Worm (Caenorhabditis elegans) whole organism, L2 larva: Measurements from ENCODE around the gene nas-13.
A peak's percentile ranks its signal among the peaks of the same experiment; 100 is the strongest.

Source experiments
- F13H6.1 ChIP-seq: sonication (generic microtip); optimal IDR thresholded peaks from 2 replicates; lab custom pipeline; 2016; ENCODE audit warnings: missing genetic modification characterization, missing compliant biosample characterization
- ZK546.5 ChIP-seq: sonication (generic microtip); optimal IDR thresholded peaks from 2 replicates; lab custom pipeline; 2017; ENCODE audit warnings: missing biosample characterization, missing genetic modification characterization
- blmp-1 ChIP-seq: sonication (generic microtip); optimal IDR thresholded peaks from 2 replicates; lab custom pipeline; 2017; ENCODE audit warnings: missing genetic modification characterization, mild to moderate bottlenecking, missing compliant biosample characterization, antibody characterized with exemption, moderate library complexity; ENCODE audit not compliant: insufficient read depth
- crh-2 ChIP-seq: sonication (generic microtip); optimal IDR thresholded peaks from 2 replicates; lab custom pipeline; 2017; ENCODE audit warnings: missing biosample characterization, missing genetic modification characterization
- egl-27 ChIP-seq: sonication (generic microtip); optimal IDR thresholded peaks from 3 replicates; lab custom pipeline; 2017; ENCODE audit warnings: missing biosample characterization, missing genetic modification reagents, missing genetic modification characterization
- elt-3 ChIP-seq: sonication (generic microtip); optimal IDR thresholded peaks from 2 replicates; lab custom pipeline; 2017; ENCODE audit warnings: missing biosample characterization, missing genetic modification characterization
- fos-1 ChIP-seq: fragments of 150-350 bp; optimal IDR thresholded peaks from 2 replicates; lab custom pipeline; 2014; ENCODE audit warnings: missing biosample characterization, missing genetic modification characterization
- gmeb-1 ChIP-seq: fragments of 150-350 bp; optimal IDR thresholded peaks from 2 replicates; lab custom pipeline; 2014; ENCODE audit warnings: missing biosample characterization, missing genetic modification characterization
- lin-11 ChIP-seq: fragments of 150-350 bp; sonication (generic microtip); optimal IDR thresholded peaks from 2 replicates; lab custom pipeline; 2014; ENCODE audit warnings: missing biosample characterization, missing genetic modification characterization, inconsistent platforms, mixed read lengths
- lin-13 ChIP-seq: fragments of 150-350 bp; optimal IDR thresholded peaks from 2 replicates; lab custom pipeline; 2014; ENCODE audit warnings: missing biosample characterization, missing genetic modification reagents, missing genetic modification characterization
- lsy-2 ChIP-seq, 2 experiments: fragments of 150-350 bp in 1 of 2; sonication (generic microtip) in 1 of 2; optimal IDR thresholded peaks; 2 replicates each; lab custom pipeline; 2014 to 2017; ENCODE audit warnings: missing biosample characterization in 2 of 2, missing genetic modification characterization in 2 of 2
- mdl-1 ChIP-seq, 2 experiments: fragments of 150-350 bp in 1 of 2; sonication (generic microtip) in 1 of 2; optimal IDR thresholded peaks; 2 replicates each; lab custom pipeline; 2017; ENCODE audit warnings: missing biosample characterization in 2 of 2, missing genetic modification characterization in 2 of 2
- nhr-10 ChIP-seq: sonication (generic microtip); optimal IDR thresholded peaks from 2 replicates; lab custom pipeline; 2017; ENCODE audit warnings: missing biosample characterization, missing genetic modification characterization
- nhr-12 ChIP-seq: fragments of 150-350 bp; optimal IDR thresholded peaks from 2 replicates; lab custom pipeline; 2014; ENCODE audit warnings: missing biosample characterization, missing genetic modification characterization
- nhr-21 ChIP-seq: fragments of 150-350 bp; optimal IDR thresholded peaks from 2 replicates; lab custom pipeline; 2014; ENCODE audit warnings: missing biosample characterization, missing genetic modification characterization
- nhr-237 ChIP-seq: fragments of 150-350 bp; optimal IDR thresholded peaks from 2 replicates; lab custom pipeline; 2014; ENCODE audit warnings: missing biosample characterization, missing genetic modification characterization
- nhr-77 ChIP-seq: fragments of 150-350 bp; optimal IDR thresholded peaks from 2 replicates; lab custom pipeline; 2014; ENCODE audit warnings: missing biosample characterization, missing genetic modification characterization
- sem-4 ChIP-seq: fragments of 150-350 bp; optimal IDR thresholded peaks from 2 replicates; lab custom pipeline; 2014; ENCODE audit warnings: missing biosample characterization, missing genetic modification reagents, missing genetic modification characterization
- skn-1 ChIP-seq: sonication (generic microtip); optimal IDR thresholded peaks from 2 replicates; lab custom pipeline; 2017; ENCODE audit warnings: missing biosample characterization, missing genetic modification characterization
- sma-3 ChIP-seq: sonication (generic microtip); optimal IDR thresholded peaks from 2 replicates; lab custom pipeline; 2016; ENCODE audit warnings: missing genetic modification reagents, missing genetic modification characterization, missing compliant biosample characterization
- sma-9 ChIP-seq, 2 experiments: fragments of 150-350 bp in 1 of 2; sonication (generic microtip) in 1 of 2; optimal IDR thresholded peaks; 2 replicates each; lab custom pipeline; 2014 to 2016; ENCODE audit warnings: missing genetic modification characterization in 2 of 2, mild to moderate bottlenecking in 1 of 2, missing biosample characterization in 1 of 2, missing compliant biosample characterization in 1 of 2, missing genetic modification reagents in 1 of 2, moderate library complexity in 1 of 2
- unc-55 ChIP-seq: fragments of 150-350 bp; sonication (generic microtip); optimal IDR thresholded peaks from 3 replicates; lab custom pipeline; 2014; ENCODE audit warnings: missing biosample characterization, missing genetic modification reagents, missing genetic modification characterization
- unc-62 ChIP-seq: fragments of 150-350 bp; optimal IDR thresholded peaks from 2 replicates; lab custom pipeline; 2014; ENCODE audit warnings: missing biosample characterization, missing genetic modification reagents, missing genetic modification characterization
- zag-1 ChIP-seq: fragments of 150-350 bp; optimal IDR thresholded peaks from 2 replicates; lab custom pipeline; 2014; ENCODE audit warnings: missing biosample characterization, missing genetic modification characterization
- ztf-11 ChIP-seq: sonication (generic microtip); optimal IDR thresholded peaks from 2 replicates; lab custom pipeline; 2017; ENCODE audit warnings: missing biosample characterization, missing genetic modification characterization
- ztf-4 ChIP-seq: fragments of 150-350 bp; optimal IDR thresholded peaks from 2 replicates; lab custom pipeline; 2014; ENCODE audit warnings: missing biosample characterization, missing genetic modification characterization

nas-13 gene

ce11 chrX:15375299-15375698 is 52.8 kb downstream of the nas-13 start:
- TF ChIP-seq lin-13 (GFP tag; lab: Kevin White, UChicago) (no peak), unc-55 (GFP tag; lab: Kevin White, UChicago) (no peak), sma-3 (no peak), sem-4 (tag; lab: Kevin White, UChicago) (no peak), lsy-2 (tag; optimal IDR thresholded peaks at IDR 0.05; lab: Kevin White, UChicago) (no peak), nhr-237 (tag; lab: Kevin White, UChicago) (no peak), unc-62 (GFP tag; lab: Kevin White, UChicago) (no peak), zag-1 (tag; lab: Kevin White, UChicago) (no peak), crh-2 (tag; lab: Kevin White, UChicago) (no peak), blmp-1 (peak; percentile 59), nhr-21 (tag; lab: Kevin White, UChicago) (peak; percentile 46), egl-27 (tag; lab: Kevin White, UChicago) (peak; percentile 63), sma-9 (GFP tag; optimal IDR thresholded peaks at IDR 0.05; lab: Kevin White, UChicago) (peak; percentile 72), sma-9 (tag; optimal IDR thresholded peaks at IDR 0.05; lab: Kevin White, UChicago) (no peak), ztf-11 (tag; lab: Kevin White, UChicago) (no peak), gmeb-1 (tag; lab: Kevin White, UChicago) (no peak), skn-1 (tag; lab: Kevin White, UChicago) (no peak), ztf-4 (no peak), nhr-10 (no peak), F13H6.1 (tag; lab: Kevin White, UChicago) (no peak), mdl-1 (tag; optimal IDR thresholded peaks at IDR 0.05; lab: Kevin White, UChicago) (no peak), nhr-12 (tag; lab: Kevin White, UChicago) (no peak), lin-11 (no peak), fos-1 (tag; lab: Kevin White, UChicago) (peak; percentile 61), ZK546.5 (no peak), elt-3 (tag; lab: Kevin White, UChicago) (no peak), nhr-77 (tag; lab: Kevin White, UChicago) (no peak)
- TF ChIP-seq, all 48 proteins: peak for 5
